Worm (Caenorhabditis elegans) whole organism, mixed stage, embryonic: ENCODE data around the gene R06F6.14.

Experiments used
- M03D4.4 ChIP-seq: sonication (generic microtip); optimal IDR thresholded peaks from 2 replicates; lab custom pipeline; 2017; ENCODE audit warnings: mild to moderate bottlenecking, missing genetic modification characterization, missing compliant biosample characterization
- blmp-1 ChIP-seq: fragments of 150-350 bp; optimal IDR thresholded peaks from 2 replicates; lab custom pipeline; 2014; ENCODE audit warnings: missing biosample characterization, missing genetic modification characterization
- drap-1 ChIP-seq: fragments of 200-800 bp; sonication (Bioruptor generic); optimal IDR thresholded peaks from 3 replicates; lab custom pipeline; 2018; ENCODE audit warnings: mild to moderate bottlenecking, missing genetic modification characterization, missing compliant biosample characterization
- elt-1 ChIP-seq: sonication (generic microtip); optimal IDR thresholded peaks from 2 replicates; lab custom pipeline; 2017; ENCODE audit warnings: missing genetic modification characterization, mild to moderate bottlenecking, missing compliant biosample characterization, antibody characterized with exemption, moderate library complexity, borderline replicate concordance; ENCODE audit not compliant: insufficient read depth
- elt-3 ChIP-seq: fragments of 150-350 bp; optimal IDR thresholded peaks from 2 replicates; lab custom pipeline; 2014; ENCODE audit warnings: missing biosample characterization, missing genetic modification characterization
- hlh-1 ChIP-seq: fragments of 150-350 bp; optimal IDR thresholded peaks from 2 replicates; lab custom pipeline; 2014; ENCODE audit warnings: missing biosample characterization, missing genetic modification reagents, missing genetic modification characterization
- nhr-12 ChIP-seq: fragments of 150-350 bp; optimal IDR thresholded peaks from 2 replicates; lab custom pipeline; 2014; ENCODE audit warnings: missing biosample characterization, missing genetic modification characterization
- nhr-237 ChIP-seq: fragments of 150-350 bp; optimal IDR thresholded peaks from 2 replicates; lab custom pipeline; 2014; ENCODE audit warnings: missing biosample characterization, missing genetic modification characterization
- sptf-1 ChIP-seq: sonication (generic microtip); optimal IDR thresholded peaks from 2 replicates; lab custom pipeline; 2017; ENCODE audit warnings: mild to moderate bottlenecking, missing genetic modification characterization, moderate library complexity, missing compliant biosample characterization
- unc-120 ChIP-seq: sonication (generic microtip); optimal IDR thresholded peaks from 2 replicates; lab custom pipeline; 2017; ENCODE audit warnings: missing genetic modification characterization, missing compliant biosample characterization; ENCODE audit not compliant: poor library complexity, severe bottlenecking
- unc-62 ChIP-seq: fragments of 150-350 bp; optimal IDR thresholded peaks from 2 replicates; lab custom pipeline; 2014; ENCODE audit warnings: missing biosample characterization, missing genetic modification reagents, missing genetic modification characterization
- ztf-11 ChIP-seq: fragments of 150-350 bp; optimal IDR thresholded peaks from 2 replicates; lab custom pipeline; 2014; ENCODE audit warnings: missing biosample characterization, missing genetic modification characterization

- no peak for TF ChIP-seq unc-62 (GFP tag; lab: Kevin White, UChicago)
- no peak for TF ChIP-seq nhr-237
- no peak for TF ChIP-seq blmp-1
- no peak for TF ChIP-seq sptf-1 (tag; lab: Kevin White, UChicago)
- TF ChIP-seq ztf-11 (tag; lab: Kevin White, UChicago), result no peak
- TF ChIP-seq M03D4.4 (tag; lab: Kevin White, UChicago), result no peak
- no peak for TF ChIP-seq nhr-12
- no peak for TF ChIP-seq elt-3 (tag; lab: Kevin White, UChicago)
- no peak for TF ChIP-seq drap-1
- no peak for TF ChIP-seq elt-1 (tag; lab: Kevin White, UChicago)
- no peak for TF ChIP-seq unc-120 (tag; lab: Kevin White, UChicago)
- no peak for TF ChIP-seq hlh-1 (tag; lab: Kevin White, UChicago)
Observed at ce11 chrII:10760801-10761200, 48.3 kb upstream of the R06F6.14 start.
